Fruit fly (Drosophila melanogaster) whole organism: ENCODE measurements around the gene Tsen2.

Experiments
- CG8478 ChIP-seq: fragments of >200 bp; optimal IDR thresholded peaks from 2 replicates; lab custom pipeline; 2018; ENCODE audit warnings: inconsistent platforms
- Dll ChIP-seq: fragments of >200 bp; optimal IDR thresholded peaks from 2 replicates; lab custom pipeline; 2017
- EcR ChIP-seq, 2 experiments: fragments of >200 bp; optimal IDR thresholded peaks; 2 replicates each; lab custom pipeline; 2017; ENCODE audit warnings: missing biosample characterization in 2 of 2, missing genetic modification characterization in 2 of 2, missing genetic modification reagents in 2 of 2
- pan ChIP-seq: fragments of >200 bp; optimal IDR thresholded peaks from 2 replicates; lab custom pipeline; 2017
- psq ChIP-seq: fragments of >200 bp; optimal IDR thresholded peaks from 2 replicates; lab custom pipeline; 2017
- usp ChIP-seq: fragments of >200 bp; optimal IDR thresholded peaks from 2 replicates; lab custom pipeline; 2017; ENCODE audit warnings: missing biosample characterization, missing genetic modification characterization, mixed read lengths

Gene Tsen2

dm6 chr2L:16729556-16729955 lies at the start of gene Tsen2:
TSS of gene Tsen2 (plus strand) at chr2L:16729777.
- TF ChIP-seq EcR (GFP tag; optimal IDR thresholded peaks at IDR 0.05; lab: Kevin White, UChicago) (no peak), Dll (lab: Kevin White, UChicago) (no peak), usp (GFP tag; lab: Kevin White, UChicago) (no peak), pan (no peak), psq (no peak), CG8478 (lab: Kevin White, UChicago) (no peak)

dm6 chr2L:16679817-16680683 lies 49.5 kb upstream of the Tsen2 start, which contains the start of the genes grp and squ:
TSS of gene grp (plus strand) at chr2L:16680054.
TSS of gene squ (plus strand) at chr2L:16680054.
- TF ChIP-seq EcR (GFP tag; optimal IDR thresholded peaks at IDR 0.05; lab: Kevin White, UChicago): peak; percentile 20 to 62
- no peak for TF ChIP-seq Dll (lab: Kevin White, UChicago)

- TF ChIP-seq Dll (lab: Kevin White, UChicago) (no peak), EcR (GFP tag; optimal IDR thresholded peaks at IDR 0.05; lab: Kevin White, UChicago) (no peak), psq (no peak), CG8478 (lab: Kevin White, UChicago) (no peak), usp (GFP tag; lab: Kevin White, UChicago) (no peak), pan (no peak)
These were observed 47.4 kb upstream of the Tsen2 start, which contains the start of gene CG33552 for dm6 chr2L:16682203-16682602. TSS of gene CG33552 (plus strand) at chr2L:16682503.

dm6 chr2L:16683958-16684877 lies 45.4 kb upstream of the Tsen2 start, which contains the start of gene CG31807:
TSS of gene CG31807 (minus strand) at chr2L:16684008.
- no peak for TF ChIP-seq Dll (lab: Kevin White, UChicago)
- TF ChIP-seq psq: no peak
- no peak for TF ChIP-seq EcR (GFP tag; optimal IDR thresholded peaks at IDR 0.05; lab: Kevin White, UChicago)
- no peak for TF ChIP-seq pan
- no peak for TF ChIP-seq usp (GFP tag; lab: Kevin White, UChicago)
- no peak for TF ChIP-seq CG8478 (lab: Kevin White, UChicago)

- TF ChIP-seq usp (GFP tag; lab: Kevin White, UChicago) (no peak), EcR (GFP tag; optimal IDR thresholded peaks at IDR 0.05; lab: Kevin White, UChicago) (peak in 1 of 2 experiments; percentile 65), pan (no peak), Dll (lab: Kevin White, UChicago) (no peak), psq (no peak), CG8478 (lab: Kevin White, UChicago) (no peak)
These were observed 44.5 kb upstream of the Tsen2 start for dm6 chr2L:16684908-16685611.

dm6 chr2L:16685612-16685912 lies 44.0 kb upstream of the Tsen2 start:
- TF ChIP-seq CG8478 (lab: Kevin White, UChicago) (no peak), Dll (lab: Kevin White, UChicago) (no peak), pan (no peak), psq (no peak)

- no peak for TF ChIP-seq CG8478 (lab: Kevin White, UChicago)
- no peak for TF ChIP-seq Dll (lab: Kevin White, UChicago)
- no peak for TF ChIP-seq usp (GFP tag; lab: Kevin White, UChicago)
- no peak for TF ChIP-seq psq
- TF ChIP-seq pan: no peak
- no peak for TF ChIP-seq EcR (GFP tag; optimal IDR thresholded peaks at IDR 0.05; lab: Kevin White, UChicago)
These were observed 43.0 kb upstream of the Tsen2 start for dm6 chr2L:16686412-16687043.

dm6 chr2L:16687863-16688262 lies 41.7 kb upstream of the Tsen2 start:
- TF ChIP-seq pan (no peak), CG8478 (lab: Kevin White, UChicago) (no peak), psq (no peak), Dll (lab: Kevin White, UChicago) (no peak), usp (GFP tag; lab: Kevin White, UChicago) (no peak), EcR (GFP tag; optimal IDR thresholded peaks at IDR 0.05; lab: Kevin White, UChicago) (no peak)

- TF ChIP-seq usp (GFP tag; lab: Kevin White, UChicago) (no peak), CG8478 (lab: Kevin White, UChicago) (no peak), pan (no peak), EcR (GFP tag; optimal IDR thresholded peaks at IDR 0.05; lab: Kevin White, UChicago) (no peak), psq (no peak), Dll (lab: Kevin White, UChicago) (no peak)
These were observed 39.6 kb upstream of the Tsen2 start for dm6 chr2L:16689800-16690618.

dm6 chr2L:16690619-16690908 lies 39.0 kb upstream of the Tsen2 start:
- TF ChIP-seq pan (no peak), psq (no peak), Dll (lab: Kevin White, UChicago) (no peak), usp (GFP tag; lab: Kevin White, UChicago) (no peak), CG8478 (lab: Kevin White, UChicago) (no peak), EcR (GFP tag; optimal IDR thresholded peaks at IDR 0.05; lab: Kevin White, UChicago) (no peak)
